Worm (Caenorhabditis elegans): Measurements from ENCODE around the gene Y38H6C.25.

Gene Y38H6C.25

ce11 chrV:20497537-20497936 lies 21.5 kb upstream of the Y38H6C.25 start (continued):
- TF ChIP-seq sptf-2 (GFP tag; optimal IDR thresholded peaks at IDR 0.05) = no peak
- TF ChIP-seq rcor-1 (GFP tag; IDR thresholded peaks at IDR 0.05) = 0 out of 2 replicates have a peak, but pooled peaks have one; percentile 21
- TF ChIP-seq F49E8.2 (tag; optimal IDR thresholded peaks at IDR 0.05; ENCODE audit: insufficient read depth) = no peak
- TF ChIP-seq xnd-1 (tag; optimal IDR thresholded peaks at IDR 0.05) = peak; percentile 47
- TF ChIP-seq F52B5.7 (tag; optimal IDR thresholded peaks at IDR 0.05) = peak; percentile 54
- no peak for TF ChIP-seq K11D2.4 (GFP tag; IDR thresholded peaks at IDR 0.05)
- TF ChIP-seq ccch-3 (GFP tag; optimal IDR thresholded peaks at IDR 0.05) = no peak
- peak; percentile 53 for TF ChIP-seq efl-1 (GFP tag; optimal IDR thresholded peaks at IDR 0.05)
- TF ChIP-seq hmg-1.2 (GFP tag; IDR thresholded peaks at IDR 0.05) = no peak; the same call in 1 of the 2 replicates
- TF ChIP-seq aptf-2 (GFP tag; conservative IDR thresholded peaks at IDR 0.05) = no peak
- TF ChIP-seq madf-8 (GFP tag; conservative IDR thresholded peaks at IDR 0.05) = peak; percentile 59
- TF ChIP-seq lir-1 (GFP tag; conservative IDR thresholded peaks at IDR 0.05) = peak; percentile 14; the same call in 1 of the 2 replicates
- no peak for TF ChIP-seq F55B11.4 (tag; optimal IDR thresholded peaks at IDR 0.05; ENCODE audit: borderline replicate concordance, insufficient read depth)
- no peak for TF ChIP-seq nhr-120 (GFP tag; IDR thresholded peaks at IDR 0.05)
- TF ChIP-seq sdz-38 (tag; optimal IDR thresholded peaks at IDR 0.05) = no peak
- TF ChIP-seq Y56A3A.18 (GFP tag; IDR thresholded peaks at IDR 0.05) = peak; percentile 66
- TF ChIP-seq K12H6.12 (tag; optimal IDR thresholded peaks at IDR 0.05) = no peak
- TF ChIP-seq F57A8.1 (GFP tag; optimal IDR thresholded peaks at IDR 0.05) = no peak
- no peak for TF ChIP-seq F37B4.10 (GFP tag; IDR thresholded peaks at IDR 0.05)
- peak; percentile 46; the same call in 1 of the 2 replicates for TF ChIP-seq ceh-100 (GFP tag; IDR thresholded peaks at IDR 0.05)
- peak; percentile 51; the same call in 1 of the 2 replicates for TF ChIP-seq hsf-1 (GFP tag; IDR thresholded peaks at IDR 0.05)
- no peak for TF ChIP-seq C06A6.2 (GFP tag; conservative IDR thresholded peaks at IDR 0.05)
- TF ChIP-seq tbp1 (GFP tag; optimal IDR thresholded peaks at IDR 0.05) = peak; percentile 45

ce11 chrV:20498980-20499379 lies 20.0 kb upstream of the Y38H6C.25 start, which contains the start of gene dct-16:
TSS of gene dct-16 (minus strand) at chrV:20499057.
- peak; percentile 44 for TF ChIP-seq nhr-90 (tag; optimal IDR thresholded peaks at IDR 0.05)
- peak; percentile 95 to 97 for TF ChIP-seq let-607 (tag; optimal IDR thresholded peaks at IDR 0.05)
- 0 out of 2 replicates have a peak, but pooled peaks have one; percentile 47 for TF ChIP-seq egl-44 (GFP tag; IDR thresholded peaks at IDR 0.05)
- peak; percentile 37 for TF ChIP-seq atf-7 (tag; optimal IDR thresholded peaks at IDR 0.05)
- no peak for TF ChIP-seq rec-8 (tag; optimal IDR thresholded peaks at IDR 0.05)
- no peak for TF ChIP-seq xnd-1 (tag; optimal IDR thresholded peaks at IDR 0.05)
- TF ChIP-seq nhr-80 (tag; optimal IDR thresholded peaks at IDR 0.05) = peak; percentile 96
- no peak for TF ChIP-seq F10E7.11 (tag; optimal IDR thresholded peaks at IDR 0.05)
- no peak for TF ChIP-seq sptf-2 (GFP tag; optimal IDR thresholded peaks at IDR 0.05)
- no peak for TF ChIP-seq ceh-79 (tag; optimal IDR thresholded peaks at IDR 0.05)
- 0 out of 2 replicates have a peak, but pooled peaks have one; percentile 36 for TF ChIP-seq ekl-4 (GFP tag; IDR thresholded peaks at IDR 0.05)
- 0 out of 2 replicates have a peak, but pooled peaks have one; percentile 19 for TF ChIP-seq mcd-1 (GFP tag; IDR thresholded peaks at IDR 0.05)
- no peak; the same call in 1 of the 2 replicates for TF ChIP-seq Y53G8AR.9 (GFP tag; conservative IDR thresholded peaks at IDR 0.05)
- peak; percentile 69; the same call in 1 of the 2 replicates for TF ChIP-seq nfyb-1 (GFP tag; IDR thresholded peaks at IDR 0.05)
- TF ChIP-seq ztf-22 (GFP tag; optimal IDR thresholded peaks at IDR 0.05) = peak; percentile 26
- TF ChIP-seq tbp1 (GFP tag; optimal IDR thresholded peaks at IDR 0.05) = peak; percentile 41
- TF ChIP-seq F39B2.1 (GFP tag; IDR thresholded peaks at IDR 0.05) = no peak

All from whole organism, young adult.